Fruit fly (Drosophila melanogaster) whole organism, pupa: ENCODE results near the gene Fhos.

ENCODE experiments used
- CG15710 ChIP-seq: fragments of 200-800 bp; sonication (Bioruptor generic); optimal IDR thresholded peaks from 2 replicates; lab custom pipeline; 2018; ENCODE audit warnings: missing biosample characterization, mild to moderate bottlenecking, missing genetic modification characterization, moderate library complexity
- CG4496 ChIP-seq: fragments of 200-800 bp; sonication (Bioruptor generic); IDR thresholded peaks from 3 replicates; pipeline ENCODE4 v1.3.6; 2022; ENCODE audit warnings: missing biosample characterization, missing genetic modification characterization
- CG9948 ChIP-seq: fragments of 200-800 bp; sonication (Bioruptor generic); optimal IDR thresholded peaks from 2 replicates; lab custom pipeline; 2018; ENCODE audit warnings: missing biosample characterization, mild to moderate bottlenecking, missing genetic modification characterization, moderate library complexity
- EcR ChIP-seq: fragments of 200-800 bp; sonication (Bioruptor generic); optimal IDR thresholded peaks from 3 replicates; lab custom pipeline; 2019; ENCODE audit warnings: missing biosample characterization, missing genetic modification characterization, mild to moderate bottlenecking, moderate library complexity, missing genetic modification reagents
- Pif1B ChIP-seq: fragments of 200-800 bp; sonication (Bioruptor generic); optimal IDR thresholded peaks from 3 replicates; lab custom pipeline; 2016; ENCODE audit warnings: missing biosample characterization, missing genetic modification characterization
- fd96Ca ChIP-seq: fragments of 200-800 bp; sonication (Bioruptor generic); IDR thresholded peaks from 3 replicates; pipeline ENCODE4 v1.3.6; 2022; ENCODE audit warnings: missing biosample characterization, missing genetic modification characterization

DNA sequence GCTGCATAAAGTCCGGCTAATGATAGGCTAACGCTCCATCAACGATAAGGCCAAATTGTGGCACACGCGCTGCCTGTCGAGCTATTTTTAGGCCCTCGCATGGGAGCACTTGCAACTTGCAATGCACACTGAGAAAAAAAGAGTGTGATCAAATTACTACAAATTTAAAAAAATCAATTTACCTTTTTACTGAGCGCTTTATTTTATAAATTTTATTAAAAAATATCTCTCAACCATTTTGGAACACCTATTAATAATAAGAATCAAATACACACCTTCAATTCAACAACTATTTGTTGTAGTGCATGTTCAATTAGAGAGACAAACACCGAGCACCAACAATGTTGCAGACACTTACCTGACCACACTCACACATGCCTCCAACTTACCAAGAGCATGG is 12.1 kb downstream of the Fhos start:
- no peak for TF ChIP-seq CG15710
- no peak for TF ChIP-seq EcR (GFP tag; lab: Kevin White, UChicago)
- TF ChIP-seq CG9948 (tag; lab: Kevin White, UChicago): peak; percentile 66
- TF ChIP-seq fd96Ca (GFP tag; lab: Robert Waterston, UW): peak; percentile 70
- TF ChIP-seq CG4496 (GFP tag; lab: Robert Waterston, UW): peak; percentile 96
- peak; percentile 32 for TF ChIP-seq Pif1B (GFP tag; lab: Kevin White, UChicago)
